Worm (Caenorhabditis elegans) whole organism, L4/young adult: ENCODE data around the gene srh-231.

ENCODE experiments used
- W03F9.2 ChIP-seq: fragments of 150-350 bp; optimal IDR thresholded peaks from 2 replicates; lab custom pipeline; 2014; ENCODE audit warnings: missing biosample characterization, missing genetic modification characterization
- dao-5 ChIP-seq: sonication (generic microtip); optimal IDR thresholded peaks from 2 replicates; lab custom pipeline; 2016; ENCODE audit warnings: missing genotype, missing genetic modification characterization, moderate library complexity, missing compliant biosample characterization
- him-1 ChIP-seq: sonication (generic microtip); optimal IDR thresholded peaks from 2 replicates; lab custom pipeline; 2016; ENCODE audit warnings: missing genotype, missing genetic modification reagents, missing genetic modification characterization, missing compliant biosample characterization

DNA sequence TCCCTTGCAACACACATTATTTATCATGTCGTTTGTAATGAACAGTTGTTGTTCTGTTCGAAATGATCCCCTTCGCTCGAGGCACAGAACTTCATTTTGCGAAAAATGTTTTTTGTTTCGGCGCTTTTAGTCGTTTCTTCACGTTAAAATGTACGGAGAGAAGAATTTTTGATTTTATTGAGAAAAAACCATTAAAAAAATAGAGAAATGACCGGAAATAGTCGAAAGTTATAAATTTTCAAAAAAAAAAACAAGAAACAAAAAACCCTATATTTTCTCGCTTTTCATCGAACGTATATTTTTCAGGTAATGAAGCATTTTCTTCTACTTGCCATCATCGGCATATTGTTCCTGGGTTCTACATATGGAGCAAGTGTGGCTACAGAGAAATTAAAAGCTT, 19.8 kb downstream of the srh-231 start, which contains the start of gene F10G2.1:
- TF ChIP-seq him-1, result no peak
- no peak for TF ChIP-seq dao-5 (tag; lab: Kevin White, UChicago)
- TF ChIP-seq W03F9.2 (tag; lab: Kevin White, UChicago), result no peak
